Worm (Caenorhabditis elegans) whole organism, L2 larva: ENCODE measurements around the gene C16A3.5.
A peak's percentile ranks its signal among the peaks of the same experiment; 100 is the strongest.

Experiments used
- F13H6.1 ChIP-seq: sonication (generic microtip); optimal IDR thresholded peaks from 2 replicates; lab custom pipeline; 2016; ENCODE audit warnings: missing genetic modification characterization, missing compliant biosample characterization
- R02D3.7 ChIP-seq: fragments of 150-350 bp; optimal IDR thresholded peaks from 2 replicates; lab custom pipeline; 2014; ENCODE audit warnings: missing biosample characterization, missing genetic modification characterization
- Y55F3AM.14 ChIP-seq: fragments of 200-800 bp; sonication (Bioruptor generic); optimal IDR thresholded peaks from 2 replicates; lab custom pipeline; 2018; ENCODE audit warnings: mild to moderate bottlenecking, missing genetic modification characterization, missing compliant biosample characterization
- alr-1 ChIP-seq: fragments of 150-350 bp; optimal IDR thresholded peaks from 2 replicates; lab custom pipeline; 2014; ENCODE audit warnings: missing biosample characterization, missing genetic modification characterization
- ceh-16 ChIP-seq: fragments of 150-350 bp; optimal IDR thresholded peaks from 2 replicates; lab custom pipeline; 2014; ENCODE audit warnings: missing biosample characterization, missing genetic modification characterization
- ceh-82 ChIP-seq: fragments of 150-350 bp; optimal IDR thresholded peaks from 2 replicates; lab custom pipeline; 2014; ENCODE audit warnings: missing biosample characterization, missing genetic modification characterization
- dmd-4 ChIP-seq: sonication (generic microtip); optimal IDR thresholded peaks from 2 replicates; lab custom pipeline; 2017; ENCODE audit warnings: missing biosample characterization, missing genetic modification characterization
- egl-27 ChIP-seq: sonication (generic microtip); optimal IDR thresholded peaks from 3 replicates; lab custom pipeline; 2017; ENCODE audit warnings: missing biosample characterization, missing genetic modification reagents, missing genetic modification characterization
- elt-1 ChIP-seq: fragments of 150-350 bp; optimal IDR thresholded peaks from 2 replicates; lab custom pipeline; 2014; ENCODE audit warnings: missing biosample characterization, missing genetic modification characterization
- elt-3 ChIP-seq: sonication (generic microtip); optimal IDR thresholded peaks from 2 replicates; lab custom pipeline; 2017; ENCODE audit warnings: missing biosample characterization, missing genetic modification characterization
- fos-1 ChIP-seq: fragments of 150-350 bp; optimal IDR thresholded peaks from 2 replicates; lab custom pipeline; 2014; ENCODE audit warnings: missing biosample characterization, missing genetic modification characterization
- lin-11 ChIP-seq: fragments of 150-350 bp; sonication (generic microtip); optimal IDR thresholded peaks from 2 replicates; lab custom pipeline; 2014; ENCODE audit warnings: missing biosample characterization, missing genetic modification characterization, inconsistent platforms, mixed read lengths
- lin-13 ChIP-seq: fragments of 150-350 bp; optimal IDR thresholded peaks from 2 replicates; lab custom pipeline; 2014; ENCODE audit warnings: missing biosample characterization, missing genetic modification reagents, missing genetic modification characterization
- lin-39 ChIP-seq: fragments of 150-350 bp; optimal IDR thresholded peaks from 2 replicates; lab custom pipeline; 2014; ENCODE audit warnings: missing biosample characterization, missing genetic modification reagents, missing genetic modification characterization
- lsy-2 ChIP-seq, 2 experiments: fragments of 150-350 bp in 1 of 2; sonication (generic microtip) in 1 of 2; optimal IDR thresholded peaks; 2 replicates each; lab custom pipeline; 2014 to 2017; ENCODE audit warnings: missing biosample characterization in 2 of 2, missing genetic modification characterization in 2 of 2
- mab-5 ChIP-seq: fragments of 150-350 bp; optimal IDR thresholded peaks from 2 replicates; lab custom pipeline; 2014; ENCODE audit warnings: missing biosample characterization, missing genetic modification characterization
- mbf-1 ChIP-seq: sonication (generic microtip); optimal IDR thresholded peaks from 2 replicates; lab custom pipeline; 2017; ENCODE audit warnings: missing biosample characterization, missing genetic modification characterization
- mdl-1 ChIP-seq, 2 experiments: fragments of 150-350 bp in 1 of 2; sonication (generic microtip) in 1 of 2; optimal IDR thresholded peaks; 2 replicates each; lab custom pipeline; 2017; ENCODE audit warnings: missing biosample characterization in 2 of 2, missing genetic modification characterization in 2 of 2
- nhr-10 ChIP-seq: sonication (generic microtip); optimal IDR thresholded peaks from 2 replicates; lab custom pipeline; 2017; ENCODE audit warnings: missing biosample characterization, missing genetic modification characterization
- nhr-11 ChIP-seq: fragments of 150-350 bp; optimal IDR thresholded peaks from 2 replicates; lab custom pipeline; 2014; ENCODE audit warnings: missing biosample characterization, missing genetic modification characterization
- nhr-12 ChIP-seq: fragments of 150-350 bp; optimal IDR thresholded peaks from 2 replicates; lab custom pipeline; 2014; ENCODE audit warnings: missing biosample characterization, missing genetic modification characterization
- nhr-129 ChIP-seq: fragments of 150-350 bp; optimal IDR thresholded peaks from 2 replicates; lab custom pipeline; 2014; ENCODE audit warnings: missing biosample characterization, missing genetic modification characterization
- nhr-23 ChIP-seq: fragments of 150-350 bp; optimal IDR thresholded peaks from 2 replicates; lab custom pipeline; 2014; ENCODE audit warnings: missing biosample characterization, missing genetic modification reagents, missing genetic modification characterization
- nhr-237 ChIP-seq: fragments of 150-350 bp; optimal IDR thresholded peaks from 2 replicates; lab custom pipeline; 2014; ENCODE audit warnings: missing biosample characterization, missing genetic modification characterization
- nhr-25 ChIP-seq: fragments of 150-350 bp; sonication (generic microtip); optimal IDR thresholded peaks from 3 replicates; lab custom pipeline; 2014; ENCODE audit warnings: missing biosample characterization, missing genetic modification characterization
- nhr-6 ChIP-seq: fragments of 150-350 bp; optimal IDR thresholded peaks from 2 replicates; lab custom pipeline; 2014; ENCODE audit warnings: missing biosample characterization, missing genetic modification characterization
- nhr-77 ChIP-seq: fragments of 150-350 bp; optimal IDR thresholded peaks from 2 replicates; lab custom pipeline; 2014; ENCODE audit warnings: missing biosample characterization, missing genetic modification characterization
- peb-1 ChIP-seq: fragments of 150-350 bp; optimal IDR thresholded peaks from 2 replicates; lab custom pipeline; 2014; ENCODE audit warnings: missing biosample characterization, missing genetic modification characterization
- sem-4 ChIP-seq: fragments of 150-350 bp; optimal IDR thresholded peaks from 2 replicates; lab custom pipeline; 2014; ENCODE audit warnings: missing biosample characterization, missing genetic modification reagents, missing genetic modification characterization
- skn-1 ChIP-seq: sonication (generic microtip); optimal IDR thresholded peaks from 2 replicates; lab custom pipeline; 2017; ENCODE audit warnings: missing biosample characterization, missing genetic modification characterization
- sma-3 ChIP-seq: sonication (generic microtip); optimal IDR thresholded peaks from 2 replicates; lab custom pipeline; 2016; ENCODE audit warnings: missing genetic modification reagents, missing genetic modification characterization, missing compliant biosample characterization
- snpc-4 ChIP-seq: fragments of 150-350 bp; optimal IDR thresholded peaks from 2 replicates; lab custom pipeline; 2014; ENCODE audit warnings: missing biosample characterization, missing genetic modification characterization
- unc-55 ChIP-seq: fragments of 150-350 bp; sonication (generic microtip); optimal IDR thresholded peaks from 3 replicates; lab custom pipeline; 2014; ENCODE audit warnings: missing biosample characterization, missing genetic modification reagents, missing genetic modification characterization
- unc-62 ChIP-seq: fragments of 150-350 bp; optimal IDR thresholded peaks from 2 replicates; lab custom pipeline; 2014; ENCODE audit warnings: missing biosample characterization, missing genetic modification reagents, missing genetic modification characterization
- ztf-1 ChIP-seq: fragments of 200-800 bp; sonication (Bioruptor generic); conservative IDR thresholded peaks from 2 replicates; pipeline ENCODE4 v1.3.6; 2022; ENCODE audit warnings: missing genetic modification characterization, missing compliant biosample characterization
- ztf-11 ChIP-seq: sonication (generic microtip); optimal IDR thresholded peaks from 2 replicates; lab custom pipeline; 2017; ENCODE audit warnings: missing biosample characterization, missing genetic modification characterization
- ztf-4 ChIP-seq: fragments of 150-350 bp; optimal IDR thresholded peaks from 2 replicates; lab custom pipeline; 2014; ENCODE audit warnings: missing biosample characterization, missing genetic modification characterization

The C16A3.5 gene

DNA sequence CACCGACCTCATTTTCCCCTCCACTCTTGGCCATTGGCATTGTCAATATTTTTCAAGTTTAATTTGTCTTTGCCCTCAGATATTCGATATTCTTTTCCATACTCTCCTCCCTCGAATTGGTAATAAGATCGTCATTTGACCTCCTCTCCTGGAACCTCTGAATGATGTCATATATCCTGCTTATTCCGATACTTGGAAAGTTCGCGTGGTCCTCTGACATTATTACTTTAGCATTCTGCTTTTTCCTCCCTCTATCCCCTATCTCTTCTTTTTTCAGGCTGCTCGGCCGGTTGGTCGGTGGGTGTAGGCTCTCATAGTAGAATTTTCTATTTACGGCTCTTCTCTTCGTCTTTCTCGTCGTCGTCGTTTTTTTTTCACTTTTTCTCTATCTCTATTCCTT lies 28.1 kb upstream of the C16A3.5 start (continued):
- TF ChIP-seq elt-1 (tag; lab: Kevin White, UChicago) (no peak), unc-55 (GFP tag; lab: Kevin White, UChicago) (peak; percentile 34), lin-13 (no peak), nhr-6 (peak; percentile 18), ceh-16 (tag; lab: Kevin White, UChicago) (no peak), lsy-2 (tag; optimal IDR thresholded peaks at IDR 0.05; lab: Kevin White, UChicago) (peak in 1 of 2 experiments; percentile 43), fos-1 (no peak), dmd-4 (tag; lab: Kevin White, UChicago) (no peak), skn-1 (tag; lab: Kevin White, UChicago) (no peak), sma-3 (GFP tag; lab: Kevin White, UChicago) (no peak), mbf-1 (tag; lab: Kevin White, UChicago) (no peak), unc-62 (GFP tag; lab: Kevin White, UChicago) (no peak), ztf-4 (no peak), ztf-11 (tag; lab: Kevin White, UChicago) (no peak), Y55F3AM.14 (GFP tag; lab: Kevin White, UChicago) (no peak), nhr-23 (tag; lab: Kevin White, UChicago) (no peak), snpc-4 (tag; lab: Kevin White, UChicago) (no peak), nhr-77 (no peak), nhr-12 (no peak), mdl-1 (tag; optimal IDR thresholded peaks at IDR 0.05; lab: Kevin White, UChicago) (no peak), elt-3 (no peak), ztf-1 (GFP tag; lab: Robert Waterston, UW) (no peak), R02D3.7 (tag; lab: Kevin White, UChicago) (no peak)

DNA sequence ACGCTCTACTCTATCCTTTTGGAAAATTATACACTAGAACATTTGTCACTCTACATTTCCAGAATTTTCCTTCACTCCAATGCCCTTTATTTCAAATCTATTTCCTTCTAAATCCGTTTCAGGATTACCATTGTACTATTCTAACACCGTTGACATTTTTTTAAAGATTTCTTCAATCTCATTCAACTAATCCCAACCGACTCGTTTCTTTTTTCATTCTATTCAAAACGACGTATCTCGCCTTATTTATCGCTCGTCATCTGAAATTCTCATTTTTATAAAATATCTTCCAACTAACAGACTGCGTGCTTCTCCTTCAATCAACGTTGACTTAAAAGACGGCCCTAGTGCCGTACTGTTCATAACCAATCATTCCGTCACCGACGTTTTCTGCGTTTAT lies 27.5 kb upstream of the C16A3.5 start, which contains the start of gene akap-1:
Gene akap-1, plus strand, starts transcription at position 301 of the 400 bp plus-strand sequence.
- TF ChIP-seq skn-1 (tag; lab: Kevin White, UChicago) (no peak), lin-11 (tag; lab: Kevin White, UChicago) (no peak), snpc-4 (tag; lab: Kevin White, UChicago) (no peak), nhr-11 (tag; lab: Kevin White, UChicago) (no peak), alr-1 (tag; lab: Kevin White, UChicago) (no peak)
- TF ChIP-seq, all 48 proteins: peak for 0

DNA sequence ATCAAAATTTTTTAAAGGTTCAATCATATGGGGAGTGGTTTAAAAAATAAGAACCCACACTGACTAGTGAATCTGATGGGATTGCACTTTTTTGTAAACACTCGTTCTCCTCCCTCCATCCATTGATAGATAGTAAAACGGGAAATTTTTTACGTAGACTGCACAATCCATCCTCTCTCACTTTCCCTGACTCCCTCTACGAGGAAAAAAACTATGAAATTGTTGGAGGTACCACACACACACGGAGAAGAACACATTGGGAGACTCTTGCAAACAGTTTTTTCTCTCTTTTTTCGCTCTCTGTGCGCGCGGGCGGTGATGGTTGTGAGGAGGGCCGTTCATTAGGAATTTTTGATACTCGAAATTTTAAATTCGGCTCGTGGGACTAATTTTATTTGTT lies 25.2 kb upstream of the C16A3.5 start:
- no peak for TF ChIP-seq nhr-25 (tag; lab: Kevin White, UChicago)
- peak; percentile 65 for TF ChIP-seq unc-55 (GFP tag; lab: Kevin White, UChicago)
- peak; percentile 8 for TF ChIP-seq nhr-129 (tag; lab: Kevin White, UChicago)

DNA sequence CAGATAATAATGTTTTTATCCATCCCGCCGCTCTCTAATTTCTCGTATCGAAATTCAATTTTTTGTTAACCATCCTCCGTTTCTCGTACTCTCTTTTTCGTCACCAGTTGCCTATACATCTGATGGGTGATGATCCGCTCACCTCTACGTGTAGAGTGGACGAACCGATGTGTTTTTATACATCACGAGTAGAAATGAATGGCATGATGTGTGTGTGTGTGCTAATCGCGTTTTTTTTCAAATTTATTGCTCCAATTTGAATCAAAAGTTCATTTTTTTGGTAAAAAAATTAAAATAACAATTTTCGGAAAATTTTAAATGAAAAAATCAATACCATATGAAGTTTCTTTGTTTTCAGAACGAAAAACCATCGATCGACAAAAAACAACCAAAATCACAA lies 24.6 kb upstream of the C16A3.5 start:
- TF ChIP-seq sma-3 (GFP tag; lab: Kevin White, UChicago), result no peak
- TF ChIP-seq F13H6.1, result no peak
- peak; percentile 19 for TF ChIP-seq nhr-129 (tag; lab: Kevin White, UChicago)
- TF ChIP-seq ceh-82 (tag; lab: Kevin White, UChicago), result no peak

DNA sequence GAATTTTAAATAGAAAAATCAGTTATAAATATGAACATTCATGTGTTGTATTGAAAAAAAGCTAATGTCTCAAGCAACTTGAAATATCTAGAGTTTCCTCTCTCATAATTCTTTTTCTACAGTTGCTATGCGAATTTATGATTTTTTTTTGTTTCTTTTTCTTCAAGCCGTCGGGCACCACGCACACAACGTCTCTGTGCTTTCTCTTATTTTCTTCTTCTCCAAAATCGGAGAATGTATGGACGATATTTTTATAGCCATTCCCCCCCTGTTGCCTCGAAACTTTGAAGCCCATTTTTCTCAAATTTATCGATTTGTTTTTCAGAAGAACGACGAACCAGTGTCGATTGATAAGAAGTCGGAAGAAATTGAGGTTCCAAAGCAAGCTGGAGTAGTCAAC lies 23.8 kb upstream of the C16A3.5 start:
- TF ChIP-seq peb-1 (tag; lab: Kevin White, UChicago) (no peak), sem-4 (tag; lab: Kevin White, UChicago) (no peak), sma-3 (GFP tag; lab: Kevin White, UChicago) (no peak), egl-27 (tag; lab: Kevin White, UChicago) (no peak), F13H6.1 (no peak), lin-39 (tag; lab: Kevin White, UChicago) (no peak), mdl-1 (tag; optimal IDR thresholded peaks at IDR 0.05; lab: Kevin White, UChicago) (no peak), nhr-10 (tag; lab: Kevin White, UChicago) (no peak), nhr-12 (no peak), nhr-129 (tag; lab: Kevin White, UChicago) (no peak), nhr-11 (tag; lab: Kevin White, UChicago) (no peak), mbf-1 (tag; lab: Kevin White, UChicago) (no peak), mab-5 (tag; lab: Kevin White, UChicago) (no peak), nhr-77 (no peak), nhr-237 (tag; lab: Kevin White, UChicago) (no peak), skn-1 (tag; lab: Kevin White, UChicago) (no peak), ceh-16 (tag; lab: Kevin White, UChicago) (no peak), ztf-1 (GFP tag; lab: Robert Waterston, UW) (no peak), lin-13 (no peak)
